Worm (Caenorhabditis elegans) whole organism, late embryonic: ENCODE results near the gene Y32B12B.1.
"Not testable (repeated sequence)": the region's sequence is repeated elsewhere in the genome, so short reads cannot be mapped to it uniquely, and the experiment has no call there.

Experiments
- T23F11.4 ChIP-seq: fragments of 200-800 bp; sonication (Bioruptor generic); optimal IDR thresholded peaks from 2 replicates; lab custom pipeline; 2018; ENCODE audit warnings: mild to moderate bottlenecking, missing genetic modification characterization, missing compliant biosample characterization
- ama-1 ChIP-seq: fragments of 150-350 bp; optimal IDR thresholded peaks from 2 replicates; lab custom pipeline; 2014
- ceh-14 ChIP-seq: sonication (generic microtip); optimal IDR thresholded peaks from 2 replicates; lab custom pipeline; 2016; ENCODE audit warnings: missing genotype, missing genetic modification characterization, missing compliant biosample characterization
- ceh-30 ChIP-seq: fragments of 150-350 bp; optimal IDR thresholded peaks from 2 replicates; lab custom pipeline; 2014; ENCODE audit warnings: missing biosample characterization, missing genetic modification characterization
- ceh-31 ChIP-seq: sonication (generic microtip); optimal IDR thresholded peaks from 2 replicates; lab custom pipeline; 2016; ENCODE audit warnings: missing genetic modification characterization, missing compliant biosample characterization
- ceh-34 ChIP-seq: sonication (generic microtip); optimal IDR thresholded peaks from 2 replicates; lab custom pipeline; 2016; ENCODE audit warnings: mild to moderate bottlenecking, missing genetic modification characterization, missing compliant biosample characterization
- ceh-48 ChIP-seq: sonication (generic microtip); optimal IDR thresholded peaks from 2 replicates; lab custom pipeline; 2016; ENCODE audit warnings: missing genetic modification characterization, inconsistent platforms, missing compliant biosample characterization
- ceh-6 ChIP-seq: fragments of 200-800 bp; sonication (Bioruptor generic); optimal IDR thresholded peaks from 2 replicates; lab custom pipeline; 2018; ENCODE audit warnings: mild to moderate bottlenecking, missing genetic modification characterization, missing compliant biosample characterization
- ceh-9 ChIP-seq: sonication (generic microtip); optimal IDR thresholded peaks from 2 replicates; lab custom pipeline; 2016; ENCODE audit warnings: mild to moderate bottlenecking, missing genetic modification characterization, inconsistent platforms, missing compliant biosample characterization
- che-1 ChIP-seq: sonication (generic microtip); optimal IDR thresholded peaks from 2 replicates; lab custom pipeline; 2016; ENCODE audit warnings: mild to moderate bottlenecking, missing genetic modification characterization, missing compliant biosample characterization
- elt-4 ChIP-seq: sonication (generic microtip); optimal IDR thresholded peaks from 2 replicates; lab custom pipeline; 2016; ENCODE audit warnings: missing genetic modification characterization, missing compliant biosample characterization
- ets-4 ChIP-seq: sonication (generic microtip); optimal IDR thresholded peaks from 2 replicates; lab custom pipeline; 2016; ENCODE audit warnings: missing genetic modification characterization, missing compliant biosample characterization
- eyg-1 ChIP-seq: sonication (generic microtip); optimal IDR thresholded peaks from 2 replicates; lab custom pipeline; 2016; ENCODE audit warnings: missing genotype, missing genetic modification characterization, missing compliant biosample characterization
- hlh-8 ChIP-seq: sonication (generic microtip); optimal IDR thresholded peaks from 2 replicates; lab custom pipeline; 2016; ENCODE audit warnings: missing genotype, missing genetic modification characterization, missing compliant biosample characterization
- madf-2 ChIP-seq: sonication (generic microtip); optimal IDR thresholded peaks from 2 replicates; lab custom pipeline; 2017; ENCODE audit warnings: missing genetic modification characterization, missing compliant biosample characterization
- mec-3 ChIP-seq: sonication (generic microtip); optimal IDR thresholded peaks from 2 replicates; lab custom pipeline; 2016; ENCODE audit warnings: borderline replicate concordance, missing genetic modification characterization, missing compliant biosample characterization
- nfya-1 ChIP-seq: sonication (generic microtip); optimal IDR thresholded peaks from 2 replicates; lab custom pipeline; 2017; ENCODE audit warnings: missing genetic modification characterization, mild to moderate bottlenecking, missing compliant biosample characterization, antibody characterized with exemption, moderate library complexity
- npax-4 ChIP-seq: sonication (generic microtip); optimal IDR thresholded peaks from 2 replicates; lab custom pipeline; 2016; ENCODE audit warnings: missing genetic modification characterization, missing compliant biosample characterization
- odd-2 ChIP-seq: sonication (generic microtip); optimal IDR thresholded peaks from 2 replicates; lab custom pipeline; 2017; ENCODE audit warnings: antibody characterized with exemption, mild to moderate bottlenecking, missing genetic modification characterization, missing compliant biosample characterization
- pqm-1 ChIP-seq: sonication (generic microtip); optimal IDR thresholded peaks from 2 replicates; lab custom pipeline; 2016; ENCODE audit warnings: missing genetic modification characterization, missing compliant biosample characterization
- pros-1 ChIP-seq: fragments of 150-350 bp; optimal IDR thresholded peaks from 2 replicates; lab custom pipeline; 2014; ENCODE audit warnings: missing biosample characterization, missing genetic modification reagents, missing genetic modification characterization
- ref-2 ChIP-seq: sonication (generic microtip); optimal IDR thresholded peaks from 2 replicates; lab custom pipeline; 2016; ENCODE audit warnings: missing genetic modification characterization, missing compliant biosample characterization
- rnt-1 ChIP-seq: sonication (generic microtip); optimal IDR thresholded peaks from 2 replicates; lab custom pipeline; 2016; ENCODE audit warnings: missing genetic modification characterization, missing compliant biosample characterization
- ttx-3 ChIP-seq: sonication (generic microtip); optimal IDR thresholded peaks from 2 replicates; lab custom pipeline; 2016; ENCODE audit warnings: missing genetic modification reagents, missing genetic modification characterization, missing compliant biosample characterization
- unc-3 ChIP-seq, 2 experiments: fragments of 200-800 bp in 1 of 2; sonication (Bioruptor generic) in 1 of 2; sonication (generic microtip) in 1 of 2; conservative IDR thresholded peaks in 1 of 2; optimal IDR thresholded peaks in 1 of 2; 2 replicates each; pipeline versions ENCODE4 v1.3.6 to Lab custom; 2016 to 2022; ENCODE audit warnings: missing compliant biosample characterization in 2 of 2, missing genetic modification characterization in 2 of 2, missing genetic modification reagents in 1 of 2
- unc-55 ChIP-seq: sonication (generic microtip); optimal IDR thresholded peaks from 2 replicates; lab custom pipeline; 2017; ENCODE audit warnings: missing biosample characterization, missing genetic modification reagents, missing genetic modification characterization
- unc-86 ChIP-seq: sonication (generic microtip); optimal IDR thresholded peaks from 2 replicates; lab custom pipeline; 2016; ENCODE audit warnings: missing genetic modification characterization, missing compliant biosample characterization
- zip-5 ChIP-seq: sonication (generic microtip); optimal IDR thresholded peaks from 2 replicates; lab custom pipeline; 2016; ENCODE audit warnings: missing genetic modification characterization, missing compliant biosample characterization

Y32B12B.1 gene

ce11 chrV:16499006-16499405 lies 37.8 kb upstream of the Y32B12B.1 start, which contains the start of gene F36D3.1:
Gene F36D3.1 (plus strand): TSS chrV:16499352.
- no peak for TF ChIP-seq ttx-3 (tag; lab: Kevin White, UChicago)
- no peak for TF ChIP-seq ceh-9 (tag; lab: Kevin White, UChicago)
- TF ChIP-seq nfya-1 (tag; lab: Kevin White, UChicago), result peak; percentile 37
- TF ChIP-seq unc-86 (tag; lab: Kevin White, UChicago), result no peak
- TF ChIP-seq ceh-31, result no peak
- TF ChIP-seq unc-3 (GFP tag; conservative IDR thresholded peaks at IDR 0.05; lab: Robert Waterston, UW), result no peak
- no peak for TF ChIP-seq unc-3 (tag; optimal IDR thresholded peaks at IDR 0.05; lab: Kevin White, UChicago)

ce11 chrV:16503164-16503563 lies 33.6 kb upstream of the Y32B12B.1 start, which contains the start of gene F36D3.14:
Gene F36D3.14 (minus strand): TSS chrV:16503264.
- TF ChIP-seq rnt-1 (tag; lab: Kevin White, UChicago) (no peak), ceh-31 (no peak), eyg-1 (tag; lab: Kevin White, UChicago) (no peak), zip-5 (tag; lab: Kevin White, UChicago) (no peak), ceh-48 (no peak), madf-2 (tag; lab: Kevin White, UChicago) (no peak), ama-1 (lab: Kevin White, UChicago) (no peak)

ce11 chrV:16505828-16506227 lies 31.0 kb upstream of the Y32B12B.1 start, which contains the start of gene nhr-54:
Gene nhr-54 (minus strand): TSS chrV:16505928.
- TF ChIP-seq hlh-8, result no peak
- TF ChIP-seq ref-2 (tag; lab: Kevin White, UChicago), result no peak

ce11 chrV:16506650-16507049 lies 30.2 kb upstream of the Y32B12B.1 start:
- TF ChIP-seq zip-5 (tag; lab: Kevin White, UChicago), result no peak
- TF ChIP-seq npax-4 (tag; lab: Kevin White, UChicago), result no peak
- no peak for TF ChIP-seq unc-55 (GFP tag; lab: Kevin White, UChicago)
- TF ChIP-seq ceh-30, result no peak
- no peak for TF ChIP-seq pros-1 (tag; lab: Kevin White, UChicago)
- no peak for TF ChIP-seq pqm-1 (tag; lab: Kevin White, UChicago)
- no peak for TF ChIP-seq ceh-9 (tag; lab: Kevin White, UChicago)
- no peak for TF ChIP-seq ceh-34 (tag; lab: Kevin White, UChicago)
- no peak for TF ChIP-seq ets-4 (tag; lab: Kevin White, UChicago)
- TF ChIP-seq mec-3 (tag; lab: Kevin White, UChicago), result no peak
- TF ChIP-seq hlh-8, result no peak
- TF ChIP-seq rnt-1 (tag; lab: Kevin White, UChicago), result no peak
- TF ChIP-seq odd-2 (tag; lab: Kevin White, UChicago), result no peak
- TF ChIP-seq unc-86 (tag; lab: Kevin White, UChicago), result no peak
- no peak for TF ChIP-seq ceh-6 (GFP tag; lab: Kevin White, UChicago)

ce11 chrV:16508667-16509066 lies 28.1 kb upstream of the Y32B12B.1 start, which contains the start of gene srr-3:
Gene srr-3 (minus strand): TSS chrV:16508767.
- TF ChIP-seq elt-4 (tag; lab: Kevin White, UChicago) (no peak), T23F11.4 (no peak)

- not testable (repeated sequence) for TF ChIP-seq ceh-6 (GFP tag; lab: Kevin White, UChicago); madf-2 (tag; lab: Kevin White, UChicago); ama-1 (lab: Kevin White, UChicago)
Observed at ce11 chrV:16515140-16515539, 21.7 kb upstream of the Y32B12B.1 start, which contains the start of gene F36D3.5. Gene F36D3.5 (minus strand): TSS chrV:16515240.

- no peak for TF ChIP-seq che-1 (tag; lab: Kevin White, UChicago)
- TF ChIP-seq ceh-6 (GFP tag; lab: Kevin White, UChicago), result no peak
- TF ChIP-seq ceh-14 (tag; lab: Kevin White, UChicago), result no peak
Observed at ce11 chrV:16517619-16518018, 19.2 kb upstream of the Y32B12B.1 start, which contains the start of gene F36D3.4. Gene F36D3.4 (minus strand): TSS chrV:16517719.
